Worm (Caenorhabditis elegans) whole organism, L2 larva: ENCODE data around the gene lido-5.
A peak's percentile ranks its signal among the peaks of the same experiment; 100 is the strongest.

ENCODE experiments used
- C34F6.9 ChIP-seq: fragments of 150-350 bp; optimal IDR thresholded peaks from 2 replicates; lab custom pipeline; 2014; ENCODE audit warnings: missing biosample characterization, missing genetic modification characterization
- F13H6.1 ChIP-seq: sonication (generic microtip); optimal IDR thresholded peaks from 2 replicates; lab custom pipeline; 2016; ENCODE audit warnings: missing genetic modification characterization, missing compliant biosample characterization
- R02D3.7 ChIP-seq: fragments of 150-350 bp; optimal IDR thresholded peaks from 2 replicates; lab custom pipeline; 2014; ENCODE audit warnings: missing biosample characterization, missing genetic modification characterization
- Y55F3AM.14 ChIP-seq: fragments of 200-800 bp; sonication (Bioruptor generic); optimal IDR thresholded peaks from 2 replicates; lab custom pipeline; 2018; ENCODE audit warnings: mild to moderate bottlenecking, missing genetic modification characterization, missing compliant biosample characterization
- ZK546.5 ChIP-seq: sonication (generic microtip); optimal IDR thresholded peaks from 2 replicates; lab custom pipeline; 2017; ENCODE audit warnings: missing biosample characterization, missing genetic modification characterization
- alr-1 ChIP-seq: fragments of 150-350 bp; optimal IDR thresholded peaks from 2 replicates; lab custom pipeline; 2014; ENCODE audit warnings: missing biosample characterization, missing genetic modification characterization
- aly-2 ChIP-seq: fragments of 150-350 bp; optimal IDR thresholded peaks from 2 replicates; lab custom pipeline; 2014; ENCODE audit warnings: missing biosample characterization, missing genetic modification characterization
- ama-1 ChIP-seq: fragments of 150-350 bp; optimal IDR thresholded peaks from 2 replicates; lab custom pipeline; 2018; ENCODE audit warnings: inconsistent platforms
- ceh-16 ChIP-seq: fragments of 150-350 bp; optimal IDR thresholded peaks from 2 replicates; lab custom pipeline; 2014; ENCODE audit warnings: missing biosample characterization, missing genetic modification characterization
- ceh-82 ChIP-seq: fragments of 150-350 bp; optimal IDR thresholded peaks from 2 replicates; lab custom pipeline; 2014; ENCODE audit warnings: missing biosample characterization, missing genetic modification characterization
- crh-2 ChIP-seq: sonication (generic microtip); optimal IDR thresholded peaks from 2 replicates; lab custom pipeline; 2017; ENCODE audit warnings: missing biosample characterization, missing genetic modification characterization
- dmd-4 ChIP-seq: sonication (generic microtip); optimal IDR thresholded peaks from 2 replicates; lab custom pipeline; 2017; ENCODE audit warnings: missing biosample characterization, missing genetic modification characterization
- egl-27 ChIP-seq: sonication (generic microtip); optimal IDR thresholded peaks from 3 replicates; lab custom pipeline; 2017; ENCODE audit warnings: missing biosample characterization, missing genetic modification reagents, missing genetic modification characterization
- elt-1 ChIP-seq: fragments of 150-350 bp; optimal IDR thresholded peaks from 2 replicates; lab custom pipeline; 2014; ENCODE audit warnings: missing biosample characterization, missing genetic modification characterization
- elt-3 ChIP-seq: sonication (generic microtip); optimal IDR thresholded peaks from 2 replicates; lab custom pipeline; 2017; ENCODE audit warnings: missing biosample characterization, missing genetic modification characterization
- fos-1 ChIP-seq: fragments of 150-350 bp; optimal IDR thresholded peaks from 2 replicates; lab custom pipeline; 2014; ENCODE audit warnings: missing biosample characterization, missing genetic modification characterization
- gmeb-1 ChIP-seq: fragments of 150-350 bp; optimal IDR thresholded peaks from 2 replicates; lab custom pipeline; 2014; ENCODE audit warnings: missing biosample characterization, missing genetic modification characterization
- lin-11 ChIP-seq: fragments of 150-350 bp; sonication (generic microtip); optimal IDR thresholded peaks from 2 replicates; lab custom pipeline; 2014; ENCODE audit warnings: missing biosample characterization, missing genetic modification characterization, inconsistent platforms, mixed read lengths
- lin-13 ChIP-seq: fragments of 150-350 bp; optimal IDR thresholded peaks from 2 replicates; lab custom pipeline; 2014; ENCODE audit warnings: missing biosample characterization, missing genetic modification reagents, missing genetic modification characterization
- lin-39 ChIP-seq: fragments of 150-350 bp; optimal IDR thresholded peaks from 2 replicates; lab custom pipeline; 2014; ENCODE audit warnings: missing biosample characterization, missing genetic modification reagents, missing genetic modification characterization
- mab-5 ChIP-seq: fragments of 150-350 bp; optimal IDR thresholded peaks from 2 replicates; lab custom pipeline; 2014; ENCODE audit warnings: missing biosample characterization, missing genetic modification characterization
- mbf-1 ChIP-seq: sonication (generic microtip); optimal IDR thresholded peaks from 2 replicates; lab custom pipeline; 2017; ENCODE audit warnings: missing biosample characterization, missing genetic modification characterization
- nhr-10 ChIP-seq: sonication (generic microtip); optimal IDR thresholded peaks from 2 replicates; lab custom pipeline; 2017; ENCODE audit warnings: missing biosample characterization, missing genetic modification characterization
- nhr-129 ChIP-seq: fragments of 150-350 bp; optimal IDR thresholded peaks from 2 replicates; lab custom pipeline; 2014; ENCODE audit warnings: missing biosample characterization, missing genetic modification characterization
- nhr-21 ChIP-seq: fragments of 150-350 bp; optimal IDR thresholded peaks from 2 replicates; lab custom pipeline; 2014; ENCODE audit warnings: missing biosample characterization, missing genetic modification characterization
- nhr-23 ChIP-seq: fragments of 150-350 bp; optimal IDR thresholded peaks from 2 replicates; lab custom pipeline; 2014; ENCODE audit warnings: missing biosample characterization, missing genetic modification reagents, missing genetic modification characterization
- nhr-237 ChIP-seq: fragments of 150-350 bp; optimal IDR thresholded peaks from 2 replicates; lab custom pipeline; 2014; ENCODE audit warnings: missing biosample characterization, missing genetic modification characterization
- nhr-25 ChIP-seq: fragments of 150-350 bp; sonication (generic microtip); optimal IDR thresholded peaks from 3 replicates; lab custom pipeline; 2014; ENCODE audit warnings: missing biosample characterization, missing genetic modification characterization
- nhr-6 ChIP-seq: fragments of 150-350 bp; optimal IDR thresholded peaks from 2 replicates; lab custom pipeline; 2014; ENCODE audit warnings: missing biosample characterization, missing genetic modification characterization
- nhr-77 ChIP-seq: fragments of 150-350 bp; optimal IDR thresholded peaks from 2 replicates; lab custom pipeline; 2014; ENCODE audit warnings: missing biosample characterization, missing genetic modification characterization
- peb-1 ChIP-seq: fragments of 150-350 bp; optimal IDR thresholded peaks from 2 replicates; lab custom pipeline; 2014; ENCODE audit warnings: missing biosample characterization, missing genetic modification characterization
- sem-4 ChIP-seq: fragments of 150-350 bp; optimal IDR thresholded peaks from 2 replicates; lab custom pipeline; 2014; ENCODE audit warnings: missing biosample characterization, missing genetic modification reagents, missing genetic modification characterization
- skn-1 ChIP-seq: sonication (generic microtip); optimal IDR thresholded peaks from 2 replicates; lab custom pipeline; 2017; ENCODE audit warnings: missing biosample characterization, missing genetic modification characterization
- sma-3 ChIP-seq: sonication (generic microtip); optimal IDR thresholded peaks from 2 replicates; lab custom pipeline; 2016; ENCODE audit warnings: missing genetic modification reagents, missing genetic modification characterization, missing compliant biosample characterization
- sma-9 ChIP-seq, 2 experiments: fragments of 150-350 bp in 1 of 2; sonication (generic microtip) in 1 of 2; optimal IDR thresholded peaks; 2 replicates each; lab custom pipeline; 2014 to 2016; ENCODE audit warnings: missing genetic modification characterization in 2 of 2, mild to moderate bottlenecking in 1 of 2, missing biosample characterization in 1 of 2, missing compliant biosample characterization in 1 of 2, missing genetic modification reagents in 1 of 2, moderate library complexity in 1 of 2
- snpc-4 ChIP-seq: fragments of 150-350 bp; optimal IDR thresholded peaks from 2 replicates; lab custom pipeline; 2014; ENCODE audit warnings: missing biosample characterization, missing genetic modification characterization
- unc-39 ChIP-seq: fragments of 150-350 bp; optimal IDR thresholded peaks from 2 replicates; lab custom pipeline; 2014; ENCODE audit warnings: missing biosample characterization, missing genetic modification characterization
- unc-55 ChIP-seq: fragments of 150-350 bp; sonication (generic microtip); optimal IDR thresholded peaks from 3 replicates; lab custom pipeline; 2014; ENCODE audit warnings: missing biosample characterization, missing genetic modification reagents, missing genetic modification characterization
- unc-62 ChIP-seq: fragments of 150-350 bp; optimal IDR thresholded peaks from 2 replicates; lab custom pipeline; 2014; ENCODE audit warnings: missing biosample characterization, missing genetic modification reagents, missing genetic modification characterization
- zag-1 ChIP-seq: fragments of 150-350 bp; optimal IDR thresholded peaks from 2 replicates; lab custom pipeline; 2014; ENCODE audit warnings: missing biosample characterization, missing genetic modification characterization
- ztf-1 ChIP-seq: fragments of 200-800 bp; sonication (Bioruptor generic); conservative IDR thresholded peaks from 2 replicates; pipeline ENCODE4 v1.3.6; 2022; ENCODE audit warnings: missing genetic modification characterization, missing compliant biosample characterization
- ztf-11 ChIP-seq: sonication (generic microtip); optimal IDR thresholded peaks from 2 replicates; lab custom pipeline; 2017; ENCODE audit warnings: missing biosample characterization, missing genetic modification characterization
- ztf-4 ChIP-seq: fragments of 150-350 bp; optimal IDR thresholded peaks from 2 replicates; lab custom pipeline; 2014; ENCODE audit warnings: missing biosample characterization, missing genetic modification characterization

Gene lido-5

DNA sequence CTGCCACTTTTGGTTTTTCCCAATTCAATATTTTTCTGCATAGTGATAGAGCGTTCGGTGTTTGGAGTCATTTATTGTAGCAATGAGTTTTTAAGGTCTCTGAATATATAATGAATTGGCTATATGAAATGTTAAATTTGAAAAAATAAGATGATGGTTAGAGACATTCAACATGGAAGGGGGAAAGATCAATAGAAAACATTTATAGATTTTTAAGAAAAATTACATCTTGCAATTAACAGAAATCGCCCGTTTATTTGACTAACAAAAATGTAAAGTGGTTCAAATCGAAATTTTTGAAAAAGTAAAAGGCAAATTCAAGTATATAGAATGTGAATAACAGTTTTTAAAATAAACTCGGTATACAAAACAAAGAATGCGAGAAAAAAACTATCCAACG is at the start of gene lido-5:
lido-5 (minus strand) TSS at position 101 of the 400 bp plus-strand sequence.
- TF ChIP-seq alr-1 (tag; lab: Kevin White, UChicago) (no peak), unc-39 (no peak), F13H6.1 (no peak), gmeb-1 (tag; lab: Kevin White, UChicago) (no peak), crh-2 (no peak), ztf-4 (tag; lab: Kevin White, UChicago) (no peak), sma-9 (GFP tag; optimal IDR thresholded peaks at IDR 0.05; lab: Kevin White, UChicago) (no peak), sma-9 (tag; optimal IDR thresholded peaks at IDR 0.05; lab: Kevin White, UChicago) (no peak), lin-39 (tag; lab: Kevin White, UChicago) (no peak), egl-27 (tag; lab: Kevin White, UChicago) (no peak), elt-1 (tag; lab: Kevin White, UChicago) (no peak), dmd-4 (no peak), zag-1 (tag; lab: Kevin White, UChicago) (no peak), Y55F3AM.14 (GFP tag; lab: Kevin White, UChicago) (no peak), ztf-11 (tag; lab: Kevin White, UChicago) (no peak), ZK546.5 (tag; lab: Kevin White, UChicago) (no peak), ceh-16 (tag; lab: Kevin White, UChicago) (no peak)

DNA sequence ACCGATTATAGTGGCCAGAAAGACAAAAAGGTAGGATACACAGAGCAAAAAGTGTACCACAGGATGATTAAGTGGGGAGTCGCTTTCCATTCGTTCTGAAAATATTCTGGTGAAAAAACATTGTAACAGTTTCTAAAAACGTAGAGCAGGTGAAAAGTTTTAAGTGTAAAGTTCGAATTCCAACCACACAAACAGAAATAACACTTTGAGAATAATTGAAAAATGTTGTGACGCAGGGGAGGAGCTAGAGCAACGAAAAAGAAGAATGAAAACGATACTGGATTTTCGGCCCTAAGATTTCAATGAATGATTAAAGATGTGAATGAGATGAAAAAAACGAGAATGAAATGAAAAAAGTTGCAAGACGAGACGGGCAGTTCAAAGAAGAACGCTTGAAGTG is 47.4 kb upstream of the lido-5 start, which contains the start of gene npr-21:
npr-21 (minus strand) TSS at position 101 of the 400 bp plus-strand sequence.
- TF ChIP-seq R02D3.7 (tag; lab: Kevin White, UChicago) (no peak), nhr-25 (tag; lab: Kevin White, UChicago) (no peak), nhr-77 (no peak), aly-2 (tag; lab: Kevin White, UChicago) (no peak), nhr-237 (tag; lab: Kevin White, UChicago) (no peak), Y55F3AM.14 (GFP tag; lab: Kevin White, UChicago) (no peak), peb-1 (tag; lab: Kevin White, UChicago) (no peak), C34F6.9 (tag; lab: Kevin White, UChicago) (no peak), fos-1 (tag; lab: Kevin White, UChicago) (no peak), gmeb-1 (tag; lab: Kevin White, UChicago) (no peak), zag-1 (tag; lab: Kevin White, UChicago) (no peak), nhr-21 (tag; lab: Kevin White, UChicago) (no peak), crh-2 (no peak), skn-1 (no peak), ceh-82 (tag; lab: Kevin White, UChicago) (no peak), snpc-4 (tag; lab: Kevin White, UChicago) (no peak), mbf-1 (tag; lab: Kevin White, UChicago) (no peak), nhr-10 (tag; lab: Kevin White, UChicago) (no peak), egl-27 (tag; lab: Kevin White, UChicago) (no peak), unc-39 (no peak)

DNA sequence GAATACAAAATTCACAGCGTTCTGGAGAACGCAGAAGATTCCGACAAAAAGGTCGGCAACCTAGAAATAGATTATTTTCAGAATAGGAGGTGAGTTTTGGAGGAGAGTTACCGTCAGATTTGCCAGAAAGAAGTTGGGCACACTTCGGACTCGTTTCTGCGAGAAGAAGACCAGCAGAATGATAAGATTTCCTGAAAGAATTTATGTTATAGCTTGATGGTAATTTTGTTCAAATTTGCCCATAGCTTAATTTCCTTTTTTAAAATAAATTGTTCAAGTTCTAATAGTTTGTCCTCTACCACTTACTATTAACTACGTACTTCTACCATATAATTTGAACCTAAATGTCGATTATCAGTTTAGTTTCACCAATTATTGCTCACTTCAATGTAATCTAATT is 46.6 kb upstream of the lido-5 start:
- TF ChIP-seq sem-4 (tag; lab: Kevin White, UChicago) (no peak), ama-1 (no peak), nhr-6 (no peak), dmd-4 (no peak), elt-1 (tag; lab: Kevin White, UChicago) (no peak), ztf-4 (tag; lab: Kevin White, UChicago) (no peak), snpc-4 (tag; lab: Kevin White, UChicago) (no peak)
- TF ChIP-seq, all 48 proteins: peak for 0

DNA sequence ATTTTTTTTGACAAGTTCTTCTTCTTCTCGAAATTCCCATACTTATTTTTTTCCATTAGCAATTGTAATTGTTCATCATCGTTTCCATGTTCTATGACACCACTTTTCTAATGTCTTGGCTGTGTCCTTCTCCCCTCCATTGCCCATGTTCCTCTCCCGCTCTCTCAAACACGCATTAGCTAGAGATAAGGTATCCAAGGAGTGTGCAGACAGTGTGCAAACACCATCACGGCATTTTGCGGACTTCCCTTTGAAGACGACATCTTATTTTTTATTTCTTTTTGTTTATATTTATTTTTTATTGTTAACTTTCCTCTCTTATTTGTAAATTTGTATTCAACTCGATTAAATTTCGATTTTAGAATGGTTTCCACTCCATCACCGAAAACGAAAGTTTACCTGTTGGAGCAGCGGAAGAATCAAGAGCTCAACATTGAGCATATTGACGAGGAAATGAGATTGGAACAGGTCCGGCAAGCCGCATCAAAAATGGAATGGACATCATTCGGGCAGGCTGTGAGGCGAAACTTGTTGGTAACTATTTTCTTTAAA is 40.8 kb upstream of the lido-5 start, which contains the start of gene mdt-1.2:
mdt-1.2 (plus strand) TSS at position 363 of the 552 bp plus-strand sequence.
- no peak for TF ChIP-seq ztf-1 (GFP tag; lab: Robert Waterston, UW)
- no peak for TF ChIP-seq elt-3 (tag; lab: Kevin White, UChicago)
- peak; percentile 83 for TF ChIP-seq C34F6.9 (tag; lab: Kevin White, UChicago)
- no peak for TF ChIP-seq gmeb-1 (tag; lab: Kevin White, UChicago)
- TF ChIP-seq ztf-11 (tag; lab: Kevin White, UChicago): no peak
- peak; percentile 85 for TF ChIP-seq egl-27 (tag; lab: Kevin White, UChicago)
- TF ChIP-seq sma-3 (GFP tag; lab: Kevin White, UChicago): no peak
- TF ChIP-seq nhr-25 (tag; lab: Kevin White, UChicago): no peak
- TF ChIP-seq ztf-4 (tag; lab: Kevin White, UChicago): peak; percentile 37
- peak; percentile 50 for TF ChIP-seq zag-1 (tag; lab: Kevin White, UChicago)
- TF ChIP-seq lin-13 (GFP tag; lab: Kevin White, UChicago): no peak
- TF ChIP-seq ceh-82 (tag; lab: Kevin White, UChicago): no peak
- TF ChIP-seq snpc-4 (tag; lab: Kevin White, UChicago): peak; percentile 1
- no peak for TF ChIP-seq R02D3.7 (tag; lab: Kevin White, UChicago)
- TF ChIP-seq nhr-23: no peak
- no peak for TF ChIP-seq lin-39 (tag; lab: Kevin White, UChicago)
- TF ChIP-seq fos-1 (tag; lab: Kevin White, UChicago): peak; percentile 73
- no peak for TF ChIP-seq nhr-77
- TF ChIP-seq dmd-4: no peak
- TF ChIP-seq nhr-6: peak; percentile 59
- TF ChIP-seq unc-62 (GFP tag; lab: Kevin White, UChicago): no peak
- peak; percentile 59 for TF ChIP-seq lin-11 (tag; lab: Kevin White, UChicago)
- no peak for TF ChIP-seq mbf-1 (tag; lab: Kevin White, UChicago)
- TF ChIP-seq nhr-21 (tag; lab: Kevin White, UChicago): peak; percentile 67
- TF ChIP-seq F13H6.1: peak; percentile 74
- TF ChIP-seq unc-55 (GFP tag; lab: Kevin White, UChicago): peak; percentile 83
- TF ChIP-seq nhr-10 (tag; lab: Kevin White, UChicago): no peak
- TF ChIP-seq mab-5 (tag; lab: Kevin White, UChicago): peak; percentile 11
- TF ChIP-seq nhr-129 (tag; lab: Kevin White, UChicago): peak; percentile 81
- no peak for TF ChIP-seq unc-39
- TF ChIP-seq elt-1 (tag; lab: Kevin White, UChicago): no peak
- no peak for TF ChIP-seq Y55F3AM.14 (GFP tag; lab: Kevin White, UChicago)
